Worm (Caenorhabditis elegans) whole organism, mixed stage, embryonic: ENCODE measurements around the gene nhr-235.

ENCODE experiments used
- ceh-39 ChIP-seq: fragments of 150-350 bp; optimal IDR thresholded peaks from 2 replicates; lab custom pipeline; 2014; ENCODE audit warnings: missing biosample characterization, missing genetic modification characterization
- ces-1 ChIP-seq: fragments of 150-350 bp; optimal IDR thresholded peaks from 2 replicates; lab custom pipeline; 2014; ENCODE audit warnings: missing biosample characterization, missing genetic modification reagents, missing genetic modification characterization
- elt-3 ChIP-seq: fragments of 150-350 bp; optimal IDR thresholded peaks from 2 replicates; lab custom pipeline; 2014; ENCODE audit warnings: missing biosample characterization, missing genetic modification characterization
- lsy-2 ChIP-seq: fragments of 150-350 bp; optimal IDR thresholded peaks from 2 replicates; lab custom pipeline; 2014; ENCODE audit warnings: missing biosample characterization, missing genetic modification characterization
- nhr-28 ChIP-seq: fragments of 150-350 bp; optimal IDR thresholded peaks from 2 replicates; lab custom pipeline; 2014; ENCODE audit warnings: missing biosample characterization, missing genetic modification characterization
- pha-4 ChIP-seq: fragments of 150-350 bp; optimal IDR thresholded peaks from 2 replicates; lab custom pipeline; 2018; ENCODE audit warnings: missing biosample characterization, missing genetic modification reagents, missing genetic modification characterization
- snpc-4 ChIP-seq: fragments of 150-350 bp; optimal IDR thresholded peaks from 2 replicates; lab custom pipeline; 2014; ENCODE audit warnings: missing biosample characterization, missing genetic modification characterization
- unc-39 ChIP-seq: fragments of 150-350 bp; optimal IDR thresholded peaks from 2 replicates; lab custom pipeline; 2014; ENCODE audit warnings: missing biosample characterization, missing genetic modification characterization
- ztf-11 ChIP-seq: fragments of 150-350 bp; optimal IDR thresholded peaks from 2 replicates; lab custom pipeline; 2014; ENCODE audit warnings: missing biosample characterization, missing genetic modification characterization

ce11 chrII:12621908-12622566 is 18.4 kb upstream of the nhr-235 start, which contains the start of gene nspe-8:
- TF ChIP-seq unc-39 (tag; lab: Kevin White, UChicago) (no peak), elt-3 (tag; lab: Kevin White, UChicago) (no peak), snpc-4 (tag; lab: Kevin White, UChicago) (no peak), ceh-39 (tag; lab: Kevin White, UChicago) (no peak), lsy-2 (tag; lab: Kevin White, UChicago) (no peak), ces-1 (GFP tag; lab: Kevin White, UChicago) (no peak), nhr-28 (tag; lab: Kevin White, UChicago) (no peak), ztf-11 (tag; lab: Kevin White, UChicago) (no peak), pha-4 (tag; lab: Kevin White, UChicago) (no peak)
